Worm (Caenorhabditis elegans) whole organism, L2 larva: ENCODE data around the gene ceh-19.

ENCODE experiments used
- F13H6.1 ChIP-seq: sonication (generic microtip); optimal IDR thresholded peaks from 2 replicates; lab custom pipeline; 2016; ENCODE audit warnings: missing genetic modification characterization, missing compliant biosample characterization
- ama-1 ChIP-seq: fragments of 150-350 bp; optimal IDR thresholded peaks from 2 replicates; lab custom pipeline; 2018; ENCODE audit warnings: inconsistent platforms
- blmp-1 ChIP-seq: sonication (generic microtip); optimal IDR thresholded peaks from 2 replicates; lab custom pipeline; 2017; ENCODE audit warnings: missing genetic modification characterization, mild to moderate bottlenecking, missing compliant biosample characterization, antibody characterized with exemption, moderate library complexity; ENCODE audit not compliant: insufficient read depth
- ceh-82 ChIP-seq: fragments of 150-350 bp; optimal IDR thresholded peaks from 2 replicates; lab custom pipeline; 2014; ENCODE audit warnings: missing biosample characterization, missing genetic modification characterization
- dmd-4 ChIP-seq: sonication (generic microtip); optimal IDR thresholded peaks from 2 replicates; lab custom pipeline; 2017; ENCODE audit warnings: missing biosample characterization, missing genetic modification characterization
- elt-3 ChIP-seq: sonication (generic microtip); optimal IDR thresholded peaks from 2 replicates; lab custom pipeline; 2017; ENCODE audit warnings: missing biosample characterization, missing genetic modification characterization
- mdl-1 ChIP-seq, 2 experiments: fragments of 150-350 bp in 1 of 2; sonication (generic microtip) in 1 of 2; optimal IDR thresholded peaks; 2 replicates each; lab custom pipeline; 2017; ENCODE audit warnings: missing biosample characterization in 2 of 2, missing genetic modification characterization in 2 of 2
- nhr-237 ChIP-seq: fragments of 150-350 bp; optimal IDR thresholded peaks from 2 replicates; lab custom pipeline; 2014; ENCODE audit warnings: missing biosample characterization, missing genetic modification characterization
- nhr-6 ChIP-seq: fragments of 150-350 bp; optimal IDR thresholded peaks from 2 replicates; lab custom pipeline; 2014; ENCODE audit warnings: missing biosample characterization, missing genetic modification characterization
- skn-1 ChIP-seq: sonication (generic microtip); optimal IDR thresholded peaks from 2 replicates; lab custom pipeline; 2017; ENCODE audit warnings: missing biosample characterization, missing genetic modification characterization
- sma-3 ChIP-seq: sonication (generic microtip); optimal IDR thresholded peaks from 2 replicates; lab custom pipeline; 2016; ENCODE audit warnings: missing genetic modification reagents, missing genetic modification characterization, missing compliant biosample characterization
- snpc-4 ChIP-seq: fragments of 150-350 bp; optimal IDR thresholded peaks from 2 replicates; lab custom pipeline; 2014; ENCODE audit warnings: missing biosample characterization, missing genetic modification characterization
- unc-55 ChIP-seq: fragments of 150-350 bp; sonication (generic microtip); optimal IDR thresholded peaks from 3 replicates; lab custom pipeline; 2014; ENCODE audit warnings: missing biosample characterization, missing genetic modification reagents, missing genetic modification characterization
- unc-62 ChIP-seq: fragments of 150-350 bp; optimal IDR thresholded peaks from 2 replicates; lab custom pipeline; 2014; ENCODE audit warnings: missing biosample characterization, missing genetic modification reagents, missing genetic modification characterization

DNA sequence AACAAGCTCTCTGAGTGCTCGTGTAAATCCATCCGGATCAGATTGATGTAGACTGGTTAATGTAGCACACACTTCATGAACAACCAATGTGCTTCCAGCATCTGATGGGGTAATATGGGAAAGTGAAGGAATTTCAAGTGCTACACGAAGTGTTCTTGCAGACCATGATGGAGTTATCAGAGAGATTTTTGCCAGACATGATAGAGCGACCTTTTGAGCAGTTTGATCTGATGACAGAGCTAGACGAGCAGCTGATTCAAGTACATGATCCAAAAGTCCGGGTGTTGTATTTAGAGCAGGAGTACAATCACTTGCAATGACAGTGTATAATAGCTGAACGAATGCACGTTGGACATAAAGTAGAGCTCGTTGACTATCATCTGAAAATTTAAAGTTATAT, 37.9 kb downstream of the ceh-19 start:
- TF ChIP-seq blmp-1 (tag; lab: Kevin White, UChicago) (no peak), ceh-82 (no peak), skn-1 (tag; lab: Kevin White, UChicago) (no peak), elt-3 (tag; lab: Kevin White, UChicago) (no peak), nhr-237 (tag; lab: Kevin White, UChicago) (no peak), unc-55 (GFP tag; lab: Kevin White, UChicago) (no peak), mdl-1 (tag; optimal IDR thresholded peaks at IDR 0.05; lab: Kevin White, UChicago) (no peak), ama-1 (no peak), snpc-4 (tag; lab: Kevin White, UChicago) (no peak), unc-62 (GFP tag; lab: Kevin White, UChicago) (no peak), dmd-4 (no peak), nhr-6 (tag; lab: Kevin White, UChicago) (no peak), sma-3 (GFP tag; lab: Kevin White, UChicago) (no peak), F13H6.1 (tag; lab: Kevin White, UChicago) (no peak)
